Fruit fly (Drosophila melanogaster) whole organism, embryonic: ENCODE data around the gene CG43318.

Experiments used
- Awh ChIP-seq: fragments of 200-800 bp; sonication (Bioruptor generic); IDR thresholded peaks from 2 replicates; pipeline ENCODE4, ENCODE4 v1.3.6; 2022; ENCODE audit warnings: missing biosample characterization, missing genetic modification characterization
- CG10147 ChIP-seq: fragments of 200-800 bp; sonication (Bioruptor generic); optimal IDR thresholded peaks from 2 replicates; lab custom pipeline; 2019; ENCODE audit warnings: missing biosample characterization, mild to moderate bottlenecking, missing genetic modification characterization, moderate library complexity
- CG10209 ChIP-seq: fragments of 200-800 bp; sonication (Bioruptor generic); optimal IDR thresholded peaks from 3 replicates; lab custom pipeline; 2017; ENCODE audit warnings: missing biosample characterization, mild to moderate bottlenecking, missing genetic modification characterization, missing genetic modification reagents
- CG10654 ChIP-seq: fragments of 200-800 bp; sonication (Bioruptor generic); optimal IDR thresholded peaks from 2 replicates; lab custom pipeline; 2016; ENCODE audit warnings: missing biosample characterization, missing genetic modification characterization
- CG11085 ChIP-seq: fragments of 200-800 bp; sonication (Bioruptor generic); IDR thresholded peaks from 2 replicates; pipeline ENCODE4 v1.3.6; 2022; ENCODE audit warnings: missing biosample characterization, missing genetic modification characterization
- CG12769 ChIP-seq: fragments of 200-800 bp; sonication (Bioruptor generic); optimal IDR thresholded peaks from 2 replicates; lab custom pipeline; 2019; ENCODE audit warnings: missing biosample characterization, mild to moderate bottlenecking, missing genetic modification characterization, moderate library complexity
- CG15514 ChIP-seq: fragments of 200-800 bp; sonication (Bioruptor generic); optimal IDR thresholded peaks from 3 replicates; lab custom pipeline; 2017; ENCODE audit warnings: missing biosample characterization, missing genetic modification characterization, mild to moderate bottlenecking, moderate library complexity, missing genetic modification reagents
- CG15601 ChIP-seq: fragments of 200-800 bp; sonication (Bioruptor generic); optimal IDR thresholded peaks from 3 replicates; lab custom pipeline; 2019; ENCODE audit warnings: missing biosample characterization, mild to moderate bottlenecking, missing genetic modification characterization, moderate library complexity
- CG1602 ChIP-seq: fragments of 200-800 bp; sonication (Bioruptor generic); optimal IDR thresholded peaks from 3 replicates; lab custom pipeline; 2016; ENCODE audit warnings: missing biosample characterization, missing genetic modification characterization
- CG1647 ChIP-seq: fragments of 200-800 bp; sonication (Bioruptor generic); optimal IDR thresholded peaks from 3 replicates; lab custom pipeline; 2016; ENCODE audit warnings: missing biosample characterization, missing genetic modification characterization
- CG2120 ChIP-seq: fragments of 200-800 bp; sonication (Bioruptor generic); optimal IDR thresholded peaks from 3 replicates; lab custom pipeline; 2016; ENCODE audit warnings: missing biosample characterization, missing genetic modification characterization
- CG2199 ChIP-seq: fragments of 200-800 bp; sonication (Bioruptor generic); IDR thresholded peaks from 3 replicates; pipeline ENCODE4 v1.3.6; 2022; ENCODE audit warnings: missing biosample characterization, missing genetic modification characterization
- CG2202 ChIP-seq: fragments of 200-800 bp; sonication (Bioruptor generic); optimal IDR thresholded peaks from 2 replicates; lab custom pipeline; 2018; ENCODE audit warnings: missing biosample characterization, mild to moderate bottlenecking, missing genetic modification characterization
- CG31365 ChIP-seq: fragments of 200-800 bp; sonication (Bioruptor generic); optimal IDR thresholded peaks from 2 replicates; lab custom pipeline; 2018; ENCODE audit warnings: missing biosample characterization, mild to moderate bottlenecking, missing genetic modification characterization
- CG3847 ChIP-seq: fragments of 200-800 bp; sonication (Bioruptor generic); IDR thresholded peaks from 2 replicates; pipeline ENCODE4 v1.3.6; 2022; ENCODE audit warnings: missing biosample characterization, missing genetic modification characterization
- CG6175 ChIP-seq: fragments of 200-800 bp; sonication (Bioruptor generic); IDR thresholded peaks from 3 replicates; pipeline ENCODE4 v1.3.6; 2022; ENCODE audit warnings: missing biosample characterization, missing genetic modification characterization
- CG7357 ChIP-seq: fragments of 200-800 bp; sonication (Bioruptor generic); IDR thresholded peaks from 3 replicates; pipeline ENCODE4 v1.3.6; 2022; ENCODE audit warnings: missing biosample characterization, missing genetic modification characterization
- CG7372 ChIP-seq: fragments of 200-800 bp; sonication (Bioruptor generic); IDR thresholded peaks from 2 replicates; pipeline ENCODE4 v1.3.6; 2022; ENCODE audit warnings: missing biosample characterization, missing genetic modification characterization
- CG7745 ChIP-seq: fragments of 200-800 bp; sonication (Bioruptor generic); optimal IDR thresholded peaks from 2 replicates; lab custom pipeline; 2018; ENCODE audit warnings: missing biosample characterization, mild to moderate bottlenecking, missing genetic modification characterization, moderate library complexity
- CG7928 ChIP-seq: fragments of 200-800 bp; sonication (Bioruptor generic); optimal IDR thresholded peaks from 2 replicates; lab custom pipeline; 2017; ENCODE audit warnings: missing biosample characterization, mild to moderate bottlenecking, missing genetic modification characterization
- CG8089 ChIP-seq: fragments of 200-800 bp; sonication (Bioruptor generic); optimal IDR thresholded peaks from 3 replicates; lab custom pipeline; 2016; ENCODE audit warnings: missing biosample characterization, missing genetic modification characterization
- CoRest ChIP-seq: fragments of 200-800 bp; sonication (Bioruptor generic); optimal IDR thresholded peaks from 3 replicates; lab custom pipeline; 2018; ENCODE audit warnings: missing biosample characterization, mild to moderate bottlenecking, missing genetic modification characterization, moderate library complexity
- Dad ChIP-seq: fragments of 200-800 bp; sonication (Bioruptor generic); optimal IDR thresholded peaks from 3 replicates; lab custom pipeline; 2016; ENCODE audit warnings: missing biosample characterization, missing genetic modification characterization
- Dbx ChIP-seq: fragments of 200-800 bp; sonication (Bioruptor generic); IDR thresholded peaks from 3 replicates; pipeline ENCODE4 v1.3.6; 2022; ENCODE audit warnings: missing biosample characterization, missing genetic modification characterization
- E2f2 ChIP-seq: fragments of 200-800 bp; sonication (Bioruptor generic); IDR thresholded peaks from 2 replicates; pipeline ENCODE4 v1.3.6; 2022; ENCODE audit warnings: missing biosample characterization, missing genetic modification characterization
- Ets65A ChIP-seq: fragments of 200-800 bp; sonication (Bioruptor generic); peaks from one replicate; lab custom pipeline; 2016; ENCODE audit warnings: missing biosample characterization, missing genetic modification characterization
- Gug ChIP-seq: fragments of 200-800 bp; sonication (Bioruptor generic); IDR thresholded peaks from 4 replicates; pipeline ENCODE4 v1.3.6; 2022; ENCODE audit warnings: missing biosample characterization, missing genetic modification characterization
- PHDP ChIP-seq: fragments of 200-800 bp; sonication (Bioruptor generic); optimal IDR thresholded peaks from 3 replicates; lab custom pipeline; 2018; ENCODE audit warnings: missing biosample characterization, mild to moderate bottlenecking, missing genetic modification characterization, moderate library complexity
- Tbp ChIP-seq: fragments of >200 bp; optimal IDR thresholded peaks from 2 replicates; lab custom pipeline; 2018; ENCODE audit warnings: missing biosample characterization, missing genetic modification characterization
- Usf ChIP-seq: fragments of 200-800 bp; sonication (Bioruptor generic); optimal IDR thresholded peaks from 2 replicates; lab custom pipeline; 2017; ENCODE audit warnings: missing genotype, missing biosample characterization, missing genetic modification characterization
- Xrp1 ChIP-seq: fragments of 200-800 bp; sonication (Bioruptor generic); IDR thresholded peaks from 2 replicates; pipeline ENCODE4 v1.3.6; 2022; ENCODE audit warnings: missing biosample characterization, missing genetic modification characterization
- YL-1 ChIP-seq: fragments of 200-800 bp; sonication (Bioruptor generic); optimal IDR thresholded peaks from 3 replicates; lab custom pipeline; 2017; ENCODE audit warnings: missing biosample characterization, mild to moderate bottlenecking, missing genetic modification characterization
- ab ChIP-seq: fragments of 200-800 bp; sonication (Bioruptor generic); optimal IDR thresholded peaks from 2 replicates; lab custom pipeline; 2016; ENCODE audit warnings: missing biosample characterization, missing genetic modification characterization
- bab2 ChIP-seq: fragments of 200-800 bp; sonication (Bioruptor generic); optimal IDR thresholded peaks from 2 replicates; lab custom pipeline; 2016; ENCODE audit warnings: missing biosample characterization, missing genetic modification characterization
- chif ChIP-seq, 2 experiments: fragments of 200-800 bp; sonication (Bioruptor generic); optimal IDR thresholded peaks; 3 replicates each; lab custom pipeline; 2016; ENCODE audit warnings: missing biosample characterization in 2 of 2, missing genetic modification characterization in 2 of 2
- dan ChIP-seq: fragments of 200-800 bp; sonication (Bioruptor generic); IDR thresholded peaks from 2 replicates; pipeline ENCODE4 v1.3.6; 2022; ENCODE audit warnings: missing biosample characterization, missing genetic modification characterization
- en ChIP-seq: fragments of 200-800 bp; sonication (Bioruptor generic); optimal IDR thresholded peaks from 2 replicates; lab custom pipeline; 2016; ENCODE audit warnings: missing biosample characterization, missing genetic modification characterization
- gsb ChIP-seq: fragments of 200-800 bp; sonication (Bioruptor generic); IDR thresholded peaks from 2 replicates; pipeline ENCODE4 v1.3.6; 2022; ENCODE audit warnings: missing biosample characterization, missing genetic modification characterization
- h ChIP-seq: fragments of >200 bp; optimal IDR thresholded peaks from 2 replicates; lab custom pipeline; 2017
- her ChIP-seq: fragments of 200-800 bp; sonication (Bioruptor generic); optimal IDR thresholded peaks from 2 replicates; lab custom pipeline; 2016; ENCODE audit warnings: missing biosample characterization, missing genetic modification characterization
- hkb ChIP-seq, 2 experiments: fragments of 200-800 bp in 1 of 2; fragments of >200 bp in 1 of 2; sonication (Bioruptor generic) in 1 of 2; IDR thresholded peaks in 1 of 2; optimal IDR thresholded peaks in 1 of 2; 2 replicates each; pipeline versions ENCODE4 v1.3.6 to Lab custom; 2017 to 2022; ENCODE audit warnings: missing biosample characterization in 1 of 2, missing genetic modification characterization in 1 of 2
- lmd ChIP-seq: fragments of 200-800 bp; sonication (Bioruptor generic); IDR thresholded peaks from 2 replicates; pipeline ENCODE4 v1.3.6; 2022; ENCODE audit warnings: missing biosample characterization, missing genetic modification characterization
- repo ChIP-seq: fragments of 200-800 bp; sonication (Bioruptor generic); optimal IDR thresholded peaks from 2 replicates; lab custom pipeline; 2016; ENCODE audit warnings: missing biosample characterization, missing genetic modification characterization
- run ChIP-seq: fragments of 200-800 bp; sonication (Bioruptor generic); optimal IDR thresholded peaks from 3 replicates; lab custom pipeline; 2018; ENCODE audit warnings: missing biosample characterization, mild to moderate bottlenecking, missing genetic modification characterization
- sd ChIP-seq: fragments of 200-800 bp; sonication (Bioruptor generic); optimal IDR thresholded peaks from 3 replicates; lab custom pipeline; 2018; ENCODE audit warnings: missing biosample characterization, mild to moderate bottlenecking, missing genetic modification characterization, moderate library complexity
- tin ChIP-seq: fragments of 200-800 bp; sonication (Bioruptor generic); optimal IDR thresholded peaks from 3 replicates; lab custom pipeline; 2016; ENCODE audit warnings: missing biosample characterization, missing genetic modification characterization
- tna ChIP-seq: fragments of 200-800 bp; sonication (Bioruptor generic); IDR thresholded peaks from 2 replicates; pipeline ENCODE4 v1.3.6; 2022; ENCODE audit warnings: missing biosample characterization, missing genetic modification characterization; ENCODE audit not compliant: partially characterized antibody
- ttk ChIP-seq: fragments of 200-800 bp; sonication (Bioruptor generic); IDR thresholded peaks from 2 replicates; pipeline ENCODE4 v2.1.2; 2022; ENCODE audit warnings: missing biosample characterization, missing genetic modification characterization
- tup ChIP-seq: fragments of 200-800 bp; sonication (Bioruptor generic); optimal IDR thresholded peaks from 2 replicates; lab custom pipeline; 2016; ENCODE audit warnings: missing biosample characterization, mild to moderate bottlenecking, missing genetic modification characterization, moderate library complexity
- usp ChIP-seq: fragments of >200 bp; optimal IDR thresholded peaks from 2 replicates; lab custom pipeline; 2017; ENCODE audit warnings: missing biosample characterization, missing genetic modification characterization

CG43318 gene

dm6 chr3R:15803502-15804461 lies 29.4 kb downstream of the CG43318 start, which contains the start of gene alpha-Man-IIb (continued):
- TF ChIP-seq tna (GFP tag; lab: Robert Waterston, UW) (peak; percentile 66), CG11085 (GFP tag; lab: Robert Waterston, UW) (no peak), CG7372 (no peak), run (tag; lab: Kevin White, UChicago) (no peak), CG7928 (GFP tag; lab: Kevin White, UChicago) (no peak), ttk (GFP tag; lab: Robert Waterston, UW) (no peak), lmd (GFP tag; lab: Robert Waterston, UW) (no peak), en (GFP tag; lab: Kevin White, UChicago) (no peak), CG7745 (tag; lab: Kevin White, UChicago) (no peak), her (GFP tag; lab: Kevin White, UChicago) (no peak), CG2199 (peak; percentile 74; the same call in 2 of the 3 replicates), CG2120 (GFP tag; lab: Kevin White, UChicago) (peak; percentile 9), CG7357 (GFP tag; lab: Robert Waterston, UW) (no peak), Usf (GFP tag; lab: Kevin White, UChicago) (no peak), repo (no peak), CG6175 (GFP tag; lab: Robert Waterston, UW) (no peak), gsb (GFP tag; lab: Robert Waterston, UW) (no peak), CG2202 (tag; lab: Kevin White, UChicago) (no peak), CG8089 (GFP tag; lab: Kevin White, UChicago) (no peak), dan (no peak), CG10147 (GFP tag; lab: Kevin White, UChicago) (no peak), Ets65A (GFP tag; lab: Kevin White, UChicago) (peak; percentile 85), usp (GFP tag; lab: Kevin White, UChicago) (no peak), chif (GFP tag; optimal IDR thresholded peaks at IDR 0.05; lab: Kevin White, UChicago) (no peak), CG10209 (GFP tag; lab: Kevin White, UChicago) (peak; percentile 5), CG1602 (no peak), tin (GFP tag; lab: Kevin White, UChicago) (peak; percentile 15), Dbx (GFP tag; lab: Robert Waterston, UW) (peak; percentile 46; the same call in 1 of the 3 replicates), CG15601 (tag; lab: Kevin White, UChicago) (no peak), Gug (GFP tag; lab: Robert Waterston, UW) (no peak), CG15514 (GFP tag; lab: Kevin White, UChicago) (peak; percentile 62), PHDP (tag; lab: Kevin White, UChicago) (no peak), CG3847 (no peak), CG12769 (tag; lab: Kevin White, UChicago) (no peak), Dad (GFP tag; lab: Kevin White, UChicago) (no peak), h (lab: Kevin White, UChicago) (no peak), CoRest (tag; lab: Kevin White, UChicago) (peak; percentile 34), ab (GFP tag; lab: Kevin White, UChicago) (no peak), bab2 (GFP tag; lab: Kevin White, UChicago) (no peak), hkb (optimal IDR thresholded peaks at IDR 0.05; lab: Kevin White, UChicago) (no peak), hkb (GFP tag; IDR thresholded peaks at IDR 0.05; lab: Robert Waterston, UW) (no peak), Awh (no peak), E2f2 (peak; percentile 93), CG10654 (no peak), CG1647 (GFP tag; lab: Kevin White, UChicago) (no peak), CG31365 (tag; lab: Kevin White, UChicago) (no peak), Xrp1 (GFP tag; lab: Robert Waterston, UW) (peak; percentile 19; the same call in 1 of the 2 replicates), Tbp (peak; percentile 7), tup (GFP tag; lab: Kevin White, UChicago) (peak; percentile 15), sd (tag; lab: Kevin White, UChicago) (no peak), YL-1 (GFP tag; lab: Kevin White, UChicago) (peak; percentile 4)
